Worm (Caenorhabditis elegans): ENCODE measurements around the gene ubc-23.

ubc-23 gene

DNA sequence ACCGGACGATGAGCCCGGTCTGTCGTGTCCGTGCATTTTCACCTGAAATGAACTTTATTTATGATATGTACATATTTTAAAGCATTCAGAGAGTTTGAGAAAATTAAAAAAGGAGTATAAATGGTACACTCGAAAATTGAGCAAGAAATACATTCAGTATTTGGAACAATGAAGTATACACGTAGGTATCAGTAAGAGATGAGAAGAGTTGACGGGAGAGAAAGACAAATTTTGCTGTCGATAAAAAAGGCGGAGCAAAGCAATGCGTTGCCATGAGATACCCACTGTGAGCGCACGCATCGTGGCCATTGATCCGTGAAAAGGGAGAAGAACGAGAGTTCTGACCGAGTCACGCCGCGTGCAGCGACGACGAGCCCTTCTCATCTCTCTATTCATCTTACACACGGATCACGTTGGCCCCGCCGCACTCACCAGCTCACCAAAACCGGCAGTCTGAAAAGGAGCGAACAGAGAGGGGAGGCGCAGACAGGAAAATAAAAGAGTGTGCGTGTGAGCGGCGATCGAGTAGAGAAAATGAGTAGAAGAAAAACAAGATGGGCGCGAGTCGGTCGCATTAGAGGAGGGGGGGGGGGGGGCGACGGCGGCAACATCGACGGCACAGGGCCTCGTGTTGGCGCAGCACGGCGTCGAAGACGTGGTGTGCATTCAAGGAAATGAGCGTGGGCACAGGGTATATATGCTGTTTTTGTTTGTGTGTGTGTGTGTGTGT, 37.9 kb upstream of the ubc-23 start, which contains the start of gene R04E5.8:
Gene R04E5.8, minus strand, starts transcription at position 51 of the 730 bp plus-strand sequence.
- TF ChIP-seq mep-1 (tag; optimal IDR thresholded peaks at IDR 0.05) = peak; percentile 51
- TF ChIP-seq set-16 (GFP tag; IDR thresholded peaks at IDR 0.05) = peak; percentile 93
- peak in 1 of 2 experiments; percentile 78 for TF ChIP-seq mdl-1 (tag; optimal IDR thresholded peaks at IDR 0.05)
- peak; percentile 25; the same call in 1 of the 2 replicates for TF ChIP-seq lin-38 (GFP tag; IDR thresholded peaks at IDR 0.05)
- TF ChIP-seq aha-1 (tag) = peak; percentile 39
- peak; percentile 25 for TF ChIP-seq nhr-11 (tag; optimal IDR thresholded peaks at IDR 0.05)
- TF ChIP-seq hlh-30 (tag; optimal IDR thresholded peaks at IDR 0.05; ENCODE audit: insufficient read depth) = peak; percentile 84
- TF ChIP-seq ctbp-1 (GFP tag; IDR thresholded peaks at IDR 0.05) = peak; percentile 77
- TF ChIP-seq egl-43 (GFP tag; IDR thresholded peaks at IDR 0.05) = peak; percentile 77; the same call in 1 of the 2 replicates
- peak; percentile 72 for TF ChIP-seq mxl-3 (GFP tag; optimal IDR thresholded peaks at IDR 0.05)
- TF ChIP-seq php-3 (GFP tag; IDR thresholded peaks at IDR 0.05) = 0 out of 2 replicates have a peak, but pooled peaks have one; percentile 22
- 0 out of 2 replicates have a peak, but pooled peaks have one; percentile 4 for TF ChIP-seq ceh-44 (GFP tag; IDR thresholded peaks at IDR 0.05)
- TF ChIP-seq lsy-2 (tag; optimal IDR thresholded peaks at IDR 0.05) = peak in 1 of 2 experiments; percentile 38
- TF ChIP-seq arid-1 (GFP tag; conservative IDR thresholded peaks at IDR 0.05) = no peak
- TF ChIP-seq spr-1 (tag; optimal IDR thresholded peaks at IDR 0.05) = no peak
- 0 out of 2 replicates have a peak, but pooled peaks have one; percentile 27 for TF ChIP-seq ceh-20 (GFP tag; IDR thresholded peaks at IDR 0.05)
- TF ChIP-seq lin-15B (tag; optimal IDR thresholded peaks at IDR 0.05) = no peak
- no peak for TF ChIP-seq nhr-6 (tag; optimal IDR thresholded peaks at IDR 0.05)
- peak; percentile 73 for TF ChIP-seq rbr-2 (tag; optimal IDR thresholded peaks at IDR 0.05)
- TF ChIP-seq hif-1 (tag; optimal IDR thresholded peaks at IDR 0.05) = peak in 1 of 2 experiments; percentile 48
- TF ChIP-seq hmg-1.1 (GFP tag; IDR thresholded peaks at IDR 0.05) = peak; percentile 58
- TF ChIP-seq daf-16 (GFP tag; optimal IDR thresholded peaks at IDR 0.05) = no peak
- no peak for TF ChIP-seq daf-16 (tag; optimal IDR thresholded peaks at IDR 0.05)
- TF ChIP-seq dmd-6 (GFP tag; IDR thresholded peaks at IDR 0.05) = 0 out of 2 replicates have a peak, but pooled peaks have one; percentile 14
- no peak for TF ChIP-seq zfp-2 (tag; optimal IDR thresholded peaks at IDR 0.05)
- TF ChIP-seq F37D6.2 (tag; optimal IDR thresholded peaks at IDR 0.05) = peak; percentile 38
- peak; percentile 14 for TF ChIP-seq hlh-11 (tag; optimal IDR thresholded peaks at IDR 0.05)

- TF ChIP-seq unc-62 (GFP tag; optimal IDR thresholded peaks at IDR 0.05 in 1 of 2) (peak in 1 of 2 experiments; percentile 97), unc-62 (tag; optimal IDR thresholded peaks at IDR 0.05) (no peak), ceh-32 (tag; optimal IDR thresholded peaks at IDR 0.05; ENCODE audit: poor library complexity) (no peak), zip-2 (tag; optimal IDR thresholded peaks at IDR 0.05) (no peak), nhr-76 (tag; optimal IDR thresholded peaks at IDR 0.05) (no peak), ceh-20 (GFP tag; IDR thresholded peaks at IDR 0.05) (0 out of 2 replicates have a peak, but pooled peaks have one; percentile 16), mdl-1 (tag; optimal IDR thresholded peaks at IDR 0.05) (no peak), zfp-2 (tag; optimal IDR thresholded peaks at IDR 0.05) (no peak), daf-12 (tag; optimal IDR thresholded peaks at IDR 0.05) (no peak)
Observed at ce11 chrX:8808740-8809139, 35.3 kb upstream of the ubc-23 start.

DNA sequence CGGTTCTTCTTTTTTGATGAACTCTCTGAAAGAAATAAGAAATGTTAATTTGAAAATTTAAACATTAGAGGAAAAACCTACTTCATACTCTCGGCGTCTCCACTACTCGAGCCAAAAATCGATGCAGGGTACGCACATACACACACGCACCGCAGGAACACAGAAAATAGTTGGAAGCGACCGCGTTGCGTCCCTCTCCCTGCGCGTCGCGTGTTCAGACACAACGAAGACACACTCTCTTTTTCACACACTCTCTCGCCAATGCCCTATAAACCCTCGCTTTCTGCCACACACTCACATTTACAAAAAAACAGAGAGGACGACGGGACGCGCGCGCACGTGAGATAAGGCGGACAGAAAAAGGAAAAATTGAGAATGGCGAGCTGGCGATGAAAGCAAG, 33.2 kb upstream of the ubc-23 start, which contains the start of gene R04E5.9:
Gene R04E5.9, minus strand, starts transcription at position 235 of the 400 bp plus-strand sequence.
- TF ChIP-seq ZK546.5 (tag; optimal IDR thresholded peaks at IDR 0.05) (peak in 1 of 2 experiments; percentile 7), ceh-62 (tag; optimal IDR thresholded peaks at IDR 0.05) (no peak), Y5F2A.4 (GFP tag; optimal IDR thresholded peaks at IDR 0.05) (no peak), lin-1 (GFP tag; IDR thresholded peaks at IDR 0.05) (peak; percentile 65; the same call in 1 of the 2 replicates), zag-1 (tag; optimal IDR thresholded peaks at IDR 0.05) (no peak), zip-11 (GFP tag; IDR thresholded peaks at IDR 0.05) (no peak), nhr-111 (GFP tag; optimal IDR thresholded peaks at IDR 0.05) (no peak), snpc-4 (tag; optimal IDR thresholded peaks at IDR 0.05) (no peak), F10B5.3 (tag; optimal IDR thresholded peaks at IDR 0.05) (no peak), daf-16 (GFP tag; optimal IDR thresholded peaks at IDR 0.05) (peak; percentile 7 to 46), daf-16 (tag; optimal IDR thresholded peaks at IDR 0.05) (peak; percentile 85), zfp-3 (GFP tag; conservative IDR thresholded peaks at IDR 0.05) (no peak), skn-1 (tag; optimal IDR thresholded peaks at IDR 0.05) (no peak), duxl-1 (tag; optimal IDR thresholded peaks at IDR 0.05; ENCODE audit: poor library complexity) (peak; percentile 46), dpl-1 (GFP tag; optimal IDR thresholded peaks at IDR 0.05) (peak; percentile 49), F49E8.2 (tag; optimal IDR thresholded peaks at IDR 0.05; ENCODE audit: borderline replicate concordance) (no peak), php-3 (GFP tag; IDR thresholded peaks at IDR 0.05) (peak; percentile 74; the same call in 1 of the 2 replicates), nhr-77 (tag; optimal IDR thresholded peaks at IDR 0.05) (peak; percentile 93)
